Fruit fly (Drosophila melanogaster) whole organism, embryonic: ENCODE data around the gene GlnRS.

Experiments
- Atf3 ChIP-seq: fragments of 200-800 bp; sonication (Bioruptor generic); optimal IDR thresholded peaks from 3 replicates; lab custom pipeline; 2016; ENCODE audit warnings: missing biosample characterization, missing genetic modification characterization
- B-H1 ChIP-seq: fragments of 200-800 bp; sonication (Bioruptor generic); IDR thresholded peaks from 3 replicates; pipeline ENCODE4 v1.3.6; 2022; ENCODE audit warnings: missing biosample characterization, missing genetic modification characterization
- CG10209 ChIP-seq: fragments of 200-800 bp; sonication (Bioruptor generic); optimal IDR thresholded peaks from 3 replicates; lab custom pipeline; 2017; ENCODE audit warnings: missing biosample characterization, mild to moderate bottlenecking, missing genetic modification characterization, missing genetic modification reagents
- CG10321 ChIP-seq: fragments of 200-800 bp; sonication (Bioruptor generic); IDR thresholded peaks from 2 replicates; pipeline ENCODE4 v1.3.6; 2022; ENCODE audit warnings: missing biosample characterization, missing genetic modification characterization
- CG10431 ChIP-seq: fragments of 200-800 bp; sonication (Bioruptor generic); optimal IDR thresholded peaks from 3 replicates; lab custom pipeline; 2018; ENCODE audit warnings: missing biosample characterization, mild to moderate bottlenecking, missing genetic modification characterization
- CG11085 ChIP-seq: fragments of 200-800 bp; sonication (Bioruptor generic); IDR thresholded peaks from 2 replicates; pipeline ENCODE4 v1.3.6; 2022; ENCODE audit warnings: missing biosample characterization, missing genetic modification characterization
- CG13424 ChIP-seq: fragments of 200-800 bp; sonication (Bioruptor generic); optimal IDR thresholded peaks from 2 replicates; lab custom pipeline; 2019; ENCODE audit warnings: missing biosample characterization, mild to moderate bottlenecking, missing genetic modification characterization, moderate library complexity
- CG17361 ChIP-seq: fragments of 200-800 bp; sonication (Bioruptor generic); IDR thresholded peaks from 3 replicates; pipeline ENCODE4 v1.3.6; 2022; ENCODE audit warnings: missing biosample characterization, missing genetic modification characterization
- CG18619 ChIP-seq: fragments of 200-800 bp; sonication (Bioruptor generic); optimal IDR thresholded peaks from 3 replicates; lab custom pipeline; 2017; ENCODE audit warnings: missing biosample characterization, mild to moderate bottlenecking, missing genetic modification characterization
- CG31388 ChIP-seq: fragments of 200-800 bp; sonication (Bioruptor generic); optimal IDR thresholded peaks from 2 replicates; lab custom pipeline; 2016; ENCODE audit warnings: missing biosample characterization, missing genetic modification characterization
- CG4282 ChIP-seq: fragments of 200-800 bp; sonication (Bioruptor generic); optimal IDR thresholded peaks from 2 replicates; lab custom pipeline; 2016; ENCODE audit warnings: missing biosample characterization, missing genetic modification characterization
- CG4424 ChIP-seq: fragments of 200-800 bp; sonication (Bioruptor generic); optimal IDR thresholded peaks from 3 replicates; lab custom pipeline; 2016; ENCODE audit warnings: missing biosample characterization, missing genetic modification characterization
- CG5953 ChIP-seq: fragments of 200-800 bp; sonication (Bioruptor generic); IDR thresholded peaks from 2 replicates; pipeline ENCODE4 v1.3.6; 2022; ENCODE audit warnings: missing biosample characterization, missing genetic modification characterization
- CG6689 ChIP-seq: fragments of 200-800 bp; sonication (Bioruptor generic); IDR thresholded peaks from 2 replicates; pipeline ENCODE4 v1.3.6; 2022; ENCODE audit warnings: missing biosample characterization, missing genetic modification characterization
- CG7372 ChIP-seq: fragments of 200-800 bp; sonication (Bioruptor generic); IDR thresholded peaks from 2 replicates; pipeline ENCODE4 v1.3.6; 2022; ENCODE audit warnings: missing biosample characterization, missing genetic modification characterization
- Dref ChIP-seq: fragments of 200-800 bp; sonication (Bioruptor generic); IDR thresholded peaks from 2 replicates; pipeline ENCODE4 v1.3.6; 2022; ENCODE audit warnings: missing biosample characterization, missing genetic modification characterization
- Fer2 ChIP-seq: fragments of 200-800 bp; sonication (Bioruptor generic); optimal IDR thresholded peaks from 2 replicates; lab custom pipeline; 2018; ENCODE audit warnings: missing biosample characterization, mild to moderate bottlenecking, missing genetic modification characterization, moderate library complexity
- H2.0 ChIP-seq: fragments of 200-800 bp; sonication (Bioruptor generic); IDR thresholded peaks from 2 replicates; pipeline ENCODE4 v1.3.6; 2022; ENCODE audit warnings: missing biosample characterization, missing genetic modification characterization
- HLH4C ChIP-seq: fragments of 200-800 bp; sonication (Bioruptor generic); IDR thresholded peaks from 3 replicates; pipeline ENCODE4 v1.3.6; 2022; ENCODE audit warnings: missing biosample characterization, missing genetic modification characterization; ENCODE audit not compliant: partially characterized antibody
- Hr39 ChIP-seq: fragments of >200 bp; optimal IDR thresholded peaks from 2 replicates; lab custom pipeline; 2017
- Hr78 ChIP-seq, 2 experiments: fragments of 200-800 bp in 1 of 2; fragments of >200 bp in 1 of 2; sonication (Bioruptor generic) in 1 of 2; optimal IDR thresholded peaks; 2 replicates each; lab custom pipeline; 2017 to 2019; ENCODE audit warnings: missing biosample characterization in 2 of 2, missing genetic modification characterization in 2 of 2, mild to moderate bottlenecking in 1 of 2, moderate library complexity in 1 of 2
- Lhr ChIP-seq: fragments of 200-800 bp; sonication (Bioruptor generic); optimal IDR thresholded peaks from 3 replicates; lab custom pipeline; 2017; ENCODE audit warnings: mild to moderate bottlenecking, missing biosample characterization, missing genetic modification reagents, missing genetic modification characterization
- Med ChIP-seq: fragments of 200-800 bp; sonication (Bioruptor generic); peaks from one replicate; lab custom pipeline; 2016; ENCODE audit warnings: missing biosample characterization, missing genetic modification characterization, mild to moderate bottlenecking, inconsistent platforms, moderate library complexity
- NK7.1 ChIP-seq: fragments of 200-800 bp; sonication (Bioruptor generic); optimal IDR thresholded peaks from 3 replicates; lab custom pipeline; 2016; ENCODE audit warnings: missing biosample characterization, missing genetic modification characterization
- Oli ChIP-seq: fragments of 200-800 bp; sonication (Bioruptor generic); optimal IDR thresholded peaks from 2 replicates; lab custom pipeline; 2018; ENCODE audit warnings: missing biosample characterization, mild to moderate bottlenecking, missing genetic modification characterization, moderate library complexity
- Optix ChIP-seq: fragments of 200-800 bp; sonication (Bioruptor generic); IDR thresholded peaks from 3 replicates; pipeline ENCODE4 v1.3.6; 2022; ENCODE audit warnings: missing biosample characterization, missing genetic modification characterization
- Xrp1 ChIP-seq: fragments of 200-800 bp; sonication (Bioruptor generic); IDR thresholded peaks from 2 replicates; pipeline ENCODE4 v1.3.6; 2022; ENCODE audit warnings: missing biosample characterization, missing genetic modification characterization
- ap ChIP-seq: fragments of 200-800 bp; sonication (Bioruptor generic); IDR thresholded peaks from 2 replicates; pipeline ENCODE4 v1.3.6; 2022; ENCODE audit warnings: missing biosample characterization, missing genetic modification characterization
- ara ChIP-seq: fragments of 200-800 bp; sonication (Bioruptor generic); IDR thresholded peaks from 2 replicates; pipeline ENCODE4 v1.3.6; 2022; ENCODE audit warnings: missing biosample characterization, missing genetic modification characterization
- bcd ChIP-seq: fragments of 200-800 bp; sonication (Bioruptor generic); optimal IDR thresholded peaks from 2 replicates; lab custom pipeline; 2017; ENCODE audit warnings: missing biosample characterization, mild to moderate bottlenecking, missing genetic modification characterization
- bowl ChIP-seq: fragments of 200-800 bp; sonication (Bioruptor generic); IDR thresholded peaks from 2 replicates; pipeline ENCODE4 v1.3.6; 2022; ENCODE audit warnings: missing biosample characterization, missing genetic modification characterization
- corto ChIP-seq: fragments of 200-800 bp; sonication (Bioruptor generic); optimal IDR thresholded peaks from 2 replicates; lab custom pipeline; 2016; ENCODE audit warnings: missing biosample characterization, mild to moderate bottlenecking, missing genetic modification characterization, moderate library complexity
- dysf ChIP-seq: fragments of 200-800 bp; sonication (Bioruptor generic); IDR thresholded peaks from 3 replicates; pipeline ENCODE4 v1.3.6; 2022; ENCODE audit warnings: missing biosample characterization, missing genetic modification characterization
- fd102C ChIP-seq: fragments of 200-800 bp; sonication (Bioruptor generic); optimal IDR thresholded peaks from 2 replicates; lab custom pipeline; 2018; ENCODE audit warnings: missing biosample characterization, mild to moderate bottlenecking, missing genetic modification characterization, moderate library complexity
- fu2 ChIP-seq: fragments of 200-800 bp; sonication (Bioruptor generic); optimal IDR thresholded peaks from 2 replicates; lab custom pipeline; 2016; ENCODE audit warnings: missing biosample characterization, missing genetic modification characterization
- gce ChIP-seq: fragments of 200-800 bp; sonication (Bioruptor generic); IDR thresholded peaks from 3 replicates; pipeline ENCODE4 v1.3.6; 2022; ENCODE audit warnings: missing biosample characterization, missing genetic modification characterization
- grn ChIP-seq: fragments of 200-800 bp; sonication (Bioruptor generic); optimal IDR thresholded peaks from 3 replicates; lab custom pipeline; 2017; ENCODE audit warnings: missing biosample characterization, missing genetic modification characterization
- hb ChIP-seq: fragments of 200-800 bp; sonication (Bioruptor generic); IDR thresholded peaks from 3 replicates; pipeline ENCODE4 v1.3.6; 2022; ENCODE audit warnings: missing biosample characterization, missing genetic modification characterization; ENCODE audit not compliant: partially characterized antibody
- hkb ChIP-seq, 2 experiments: fragments of 200-800 bp in 1 of 2; fragments of >200 bp in 1 of 2; sonication (Bioruptor generic) in 1 of 2; IDR thresholded peaks in 1 of 2; optimal IDR thresholded peaks in 1 of 2; 2 replicates each; pipeline versions ENCODE4 v1.3.6 to Lab custom; 2017 to 2022; ENCODE audit warnings: missing biosample characterization in 1 of 2, missing genetic modification characterization in 1 of 2
- nerfin-1 ChIP-seq: fragments of 200-800 bp; sonication (Bioruptor generic); optimal IDR thresholded peaks from 3 replicates; lab custom pipeline; 2019; ENCODE audit warnings: missing biosample characterization, mild to moderate bottlenecking, missing genetic modification characterization, moderate library complexity
- nerfin-2 ChIP-seq: fragments of 200-800 bp; sonication (Bioruptor generic); IDR thresholded peaks from 2 replicates; pipeline ENCODE4 v1.3.6; 2022; ENCODE audit warnings: missing biosample characterization, missing genetic modification characterization; ENCODE audit not compliant: partially characterized antibody
- nmo ChIP-seq: fragments of 200-800 bp; sonication (Bioruptor generic); optimal IDR thresholded peaks from 2 replicates; lab custom pipeline; 2018; ENCODE audit warnings: missing biosample characterization, mild to moderate bottlenecking, missing genetic modification characterization, moderate library complexity
- onecut ChIP-seq: fragments of 200-800 bp; sonication (Bioruptor generic); IDR thresholded peaks from 2 replicates; pipeline ENCODE4 v1.3.6; 2022; ENCODE audit warnings: missing biosample characterization, missing genetic modification characterization
- pum ChIP-seq: fragments of 200-800 bp; sonication (Bioruptor generic); optimal IDR thresholded peaks from 2 replicates; lab custom pipeline; 2016; ENCODE audit warnings: missing biosample characterization, missing genetic modification characterization
- sima ChIP-seq: fragments of 200-800 bp; sonication (Bioruptor generic); optimal IDR thresholded peaks from 2 replicates; lab custom pipeline; 2016; ENCODE audit warnings: missing biosample characterization, missing genetic modification characterization
- sisA ChIP-seq: fragments of 200-800 bp; sonication (Bioruptor generic); IDR thresholded peaks from 2 replicates; pipeline ENCODE4 v1.3.6; 2022; ENCODE audit warnings: missing biosample characterization, missing genetic modification characterization
- slou ChIP-seq: fragments of 200-800 bp; sonication (Bioruptor generic); optimal IDR thresholded peaks from 3 replicates; lab custom pipeline; 2016; ENCODE audit warnings: missing biosample characterization, missing genetic modification characterization
- ssp ChIP-seq: fragments of 200-800 bp; sonication (Bioruptor generic); IDR thresholded peaks from 2 replicates; pipeline ENCODE4 v1.3.6; 2022; ENCODE audit warnings: missing biosample characterization, missing genetic modification characterization
- tll ChIP-seq, 2 experiments: fragments of 200-800 bp in 1 of 2; fragments of >200 bp in 1 of 2; sonication (Bioruptor generic) in 1 of 2; optimal IDR thresholded peaks; 2 replicates each; lab custom pipeline; 2017 to 2019; ENCODE audit warnings: missing biosample characterization in 2 of 2, missing genetic modification characterization in 2 of 2, mild to moderate bottlenecking in 1 of 2, moderate library complexity in 1 of 2

Gene GlnRS

dm6 chr3R:25232271-25232989 lies 33.1 kb downstream of the GlnRS start, which contains the start of gene Cad96Cb (continued):
- TF ChIP-seq CG10209 (GFP tag; lab: Kevin White, UChicago) = peak; percentile 85
- TF ChIP-seq Lhr = peak; percentile 68
- peak; percentile 95 for TF ChIP-seq nmo (GFP tag; lab: Kevin White, UChicago)
- TF ChIP-seq fd102C (GFP tag; lab: Kevin White, UChicago) = no peak
- peak; percentile 75 for TF ChIP-seq onecut (GFP tag; lab: Robert Waterston, UW)
- no peak for TF ChIP-seq bowl
- 0 out of 3 replicates have a peak, but pooled peaks have one; percentile 35 for TF ChIP-seq gce (GFP tag; lab: Robert Waterston, UW)
- peak; percentile 93 for TF ChIP-seq Med
- TF ChIP-seq CG6689 = peak; percentile 81
- no peak for TF ChIP-seq CG11085 (GFP tag; lab: Robert Waterston, UW)
- peak; percentile 28 for TF ChIP-seq CG4282 (GFP tag; lab: Kevin White, UChicago)
- TF ChIP-seq Hr78 (GFP tag; optimal IDR thresholded peaks at IDR 0.05; lab: Kevin White, UChicago) = peak in 1 of 2 experiments; percentile 85
- no peak for TF ChIP-seq HLH4C (GFP tag; lab: Robert Waterston, UW)
- TF ChIP-seq nerfin-1 (tag; lab: Kevin White, UChicago) = peak; percentile 88
- peak; percentile 57; the same call in 1 of the 2 replicates for TF ChIP-seq CG7372
- peak; percentile 29 for TF ChIP-seq fu2
- TF ChIP-seq hb (GFP tag; lab: Robert Waterston, UW) = no peak
- TF ChIP-seq CG17361 (GFP tag; lab: Robert Waterston, UW) = peak; percentile 97
- peak; percentile 76 for TF ChIP-seq CG10431 (GFP tag; lab: Kevin White, UChicago)
- TF ChIP-seq Hr39 = no peak
- peak; percentile 82 for TF ChIP-seq CG18619 (GFP tag; lab: Kevin White, UChicago)
- no peak for TF ChIP-seq CG10321
- TF ChIP-seq CG4424 (GFP tag; lab: Kevin White, UChicago) = peak; percentile 92
- TF ChIP-seq CG31388 (GFP tag; lab: Kevin White, UChicago) = peak; percentile 18
- peak; percentile 68 for TF ChIP-seq NK7.1 (GFP tag; lab: Kevin White, UChicago)
- TF ChIP-seq ara (GFP tag; lab: Robert Waterston, UW) = peak; percentile 65; the same call in 1 of the 2 replicates
- peak; percentile 84 for TF ChIP-seq bcd
- no peak; the same call in 2 of the 3 replicates for TF ChIP-seq B-H1 (GFP tag; lab: Robert Waterston, UW)
- peak; percentile 65 for TF ChIP-seq sisA
- peak; percentile 73 for TF ChIP-seq dysf (GFP tag; lab: Robert Waterston, UW)
- no peak for TF ChIP-seq Dref (GFP tag; lab: Robert Waterston, UW)
- TF ChIP-seq Fer2 (tag; lab: Kevin White, UChicago) = peak; percentile 25
- TF ChIP-seq ap (GFP tag; lab: Robert Waterston, UW) = peak; percentile 43; the same call in 1 of the 2 replicates
- no peak for TF ChIP-seq nerfin-2 (GFP tag; lab: Robert Waterston, UW)
- no peak for TF ChIP-seq Optix
- TF ChIP-seq sima = peak; percentile 30
- no peak for TF ChIP-seq CG5953
- TF ChIP-seq corto (GFP tag; lab: Kevin White, UChicago) = peak; percentile 31
- TF ChIP-seq tll (GFP tag; optimal IDR thresholded peaks at IDR 0.05; lab: Kevin White, UChicago) = no peak
- no peak for TF ChIP-seq hkb (optimal IDR thresholded peaks at IDR 0.05; lab: Kevin White, UChicago)
- peak; percentile 79 for TF ChIP-seq hkb (GFP tag; IDR thresholded peaks at IDR 0.05; lab: Robert Waterston, UW)
- peak; percentile 0 for TF ChIP-seq grn (GFP tag; lab: Kevin White, UChicago)
- peak; percentile 77 for TF ChIP-seq Xrp1 (GFP tag; lab: Robert Waterston, UW)
- peak; percentile 38; the same call in 1 of the 2 replicates for TF ChIP-seq H2.0
- peak; percentile 80 for TF ChIP-seq Atf3 (GFP tag; lab: Kevin White, UChicago)
- peak; percentile 86 for TF ChIP-seq CG13424 (tag; lab: Kevin White, UChicago)
- peak; percentile 90 for TF ChIP-seq Oli (tag; lab: Kevin White, UChicago)
- peak; percentile 35 for TF ChIP-seq slou (GFP tag; lab: Kevin White, UChicago)
- peak; percentile 79 for TF ChIP-seq pum (GFP tag; lab: Kevin White, UChicago)
- peak; percentile 41 for TF ChIP-seq ssp
